Fruit fly (Drosophila melanogaster) whole organism, embryonic: ENCODE results near the gene CG2681.

ENCODE experiments used
- Abd-B ChIP-seq: fragments of 200-800 bp; sonication (Bioruptor generic); optimal IDR thresholded peaks from 2 replicates; lab custom pipeline; 2018; ENCODE audit warnings: missing biosample characterization, mild to moderate bottlenecking, missing genetic modification characterization, moderate library complexity
- B-H1 ChIP-seq: fragments of 200-800 bp; sonication (Bioruptor generic); IDR thresholded peaks from 3 replicates; pipeline ENCODE4 v1.3.6; 2022; ENCODE audit warnings: missing biosample characterization, missing genetic modification characterization
- Bgb ChIP-seq: fragments of 200-800 bp; sonication (Bioruptor generic); IDR thresholded peaks from 2 replicates; pipeline ENCODE4 v1.3.6; 2022; ENCODE audit warnings: missing biosample characterization, missing genetic modification characterization; ENCODE audit not compliant: partially characterized antibody
- Blimp-1 ChIP-seq: fragments of 200-800 bp; sonication (Bioruptor generic); optimal IDR thresholded peaks from 3 replicates; lab custom pipeline; 2018; ENCODE audit warnings: missing biosample characterization, missing genetic modification characterization, mild to moderate bottlenecking, moderate library complexity, missing genetic modification reagents
- CG12104 ChIP-seq: fragments of 200-800 bp; sonication (Bioruptor generic); optimal IDR thresholded peaks from 3 replicates; lab custom pipeline; 2016; ENCODE audit warnings: missing biosample characterization, missing genetic modification characterization
- CG12155 ChIP-seq: fragments of 200-800 bp; sonication (Bioruptor generic); optimal IDR thresholded peaks from 3 replicates; lab custom pipeline; 2016; ENCODE audit warnings: missing biosample characterization, missing genetic modification characterization
- CG13287 ChIP-seq: fragments of 200-800 bp; sonication (Bioruptor generic); IDR thresholded peaks from 2 replicates; pipeline ENCODE4 v1.3.6; 2022; ENCODE audit warnings: missing biosample characterization, missing genetic modification characterization; ENCODE audit not compliant: partially characterized antibody
- CG14710 ChIP-seq: fragments of 200-800 bp; sonication (Bioruptor generic); optimal IDR thresholded peaks from 3 replicates; lab custom pipeline; 2019; ENCODE audit warnings: missing biosample characterization, mild to moderate bottlenecking, missing genetic modification characterization, moderate library complexity
- CG14860 ChIP-seq: fragments of 200-800 bp; sonication (Bioruptor generic); IDR thresholded peaks from 3 replicates; pipeline ENCODE4 v1.3.6; 2022; ENCODE audit warnings: missing biosample characterization, missing genetic modification characterization; ENCODE audit not compliant: partially characterized antibody
- CG16815 ChIP-seq: fragments of 200-800 bp; sonication (Bioruptor generic); optimal IDR thresholded peaks from 3 replicates; lab custom pipeline; 2017; ENCODE audit warnings: missing biosample characterization, mild to moderate bottlenecking, missing genetic modification characterization
- CG2129 ChIP-seq: fragments of 200-800 bp; sonication (Bioruptor generic); IDR thresholded peaks from 2 replicates; pipeline ENCODE4 v1.3.6; 2022; ENCODE audit warnings: missing biosample characterization, missing genetic modification characterization; ENCODE audit not compliant: partially characterized antibody
- CG34224 ChIP-seq: fragments of 200-800 bp; sonication (Bioruptor generic); IDR thresholded peaks from 3 replicates; pipeline ENCODE4 v1.3.6; 2022; ENCODE audit warnings: missing biosample characterization, missing genetic modification characterization; ENCODE audit not compliant: partially characterized antibody
- CG3726 ChIP-seq: fragments of 200-800 bp; sonication (Bioruptor generic); IDR thresholded peaks from 3 replicates; pipeline ENCODE4, ENCODE4 v1.3.6; 2022; ENCODE audit warnings: missing biosample characterization, missing genetic modification characterization
- CG4617 ChIP-seq: fragments of 200-800 bp; sonication (Bioruptor generic); optimal IDR thresholded peaks from 3 replicates; lab custom pipeline; 2016; ENCODE audit warnings: missing biosample characterization, missing genetic modification characterization, borderline replicate concordance
- CG5245 ChIP-seq: fragments of 200-800 bp; sonication (Bioruptor generic); optimal IDR thresholded peaks from 3 replicates; lab custom pipeline; 2016; ENCODE audit warnings: missing biosample characterization, missing genetic modification characterization
- CG6791 ChIP-seq: fragments of 200-800 bp; sonication (Bioruptor generic); IDR thresholded peaks from 3 replicates; pipeline ENCODE4 v1.3.6; 2022; ENCODE audit warnings: missing biosample characterization, missing genetic modification characterization; ENCODE audit not compliant: partially characterized antibody
- CG7963 ChIP-seq: fragments of 200-800 bp; sonication (Bioruptor generic); IDR thresholded peaks from 3 replicates; pipeline ENCODE4 v1.3.6; 2022; ENCODE audit warnings: missing biosample characterization, missing genetic modification characterization; ENCODE audit not compliant: partially characterized antibody
- Dll ChIP-seq: fragments of 200-800 bp; sonication (Bioruptor generic); IDR thresholded peaks from 4 replicates; pipeline ENCODE4 v1.3.6; 2022; ENCODE audit warnings: missing biosample characterization, missing genetic modification characterization; ENCODE audit not compliant: partially characterized antibody
- Doc3 ChIP-seq: fragments of 200-800 bp; sonication (Bioruptor generic); IDR thresholded peaks from 3 replicates; pipeline ENCODE4 v1.3.6; 2022; ENCODE audit warnings: missing biosample characterization, missing genetic modification characterization; ENCODE audit not compliant: partially characterized antibody
- Dp ChIP-seq: fragments of 200-800 bp; sonication (Bioruptor generic); optimal IDR thresholded peaks from 2 replicates; lab custom pipeline; 2018; ENCODE audit warnings: missing biosample characterization, mild to moderate bottlenecking, missing genetic modification characterization, moderate library complexity
- Dref ChIP-seq: fragments of 200-800 bp; sonication (Bioruptor generic); IDR thresholded peaks from 2 replicates; pipeline ENCODE4 v1.3.6; 2022; ENCODE audit warnings: missing biosample characterization, missing genetic modification characterization
- Ets97D ChIP-seq: fragments of 200-800 bp; sonication (Bioruptor generic); optimal IDR thresholded peaks from 3 replicates; lab custom pipeline; 2016; ENCODE audit warnings: missing biosample characterization, missing genetic modification characterization
- HLH4C ChIP-seq: fragments of 200-800 bp; sonication (Bioruptor generic); IDR thresholded peaks from 3 replicates; pipeline ENCODE4 v1.3.6; 2022; ENCODE audit warnings: missing biosample characterization, missing genetic modification characterization; ENCODE audit not compliant: partially characterized antibody
- Hand ChIP-seq: fragments of 200-800 bp; sonication (Bioruptor generic); optimal IDR thresholded peaks from 2 replicates; lab custom pipeline; 2017; ENCODE audit warnings: mild to moderate bottlenecking, missing biosample characterization, missing genetic modification reagents, missing genetic modification characterization
- Lhr ChIP-seq: fragments of 200-800 bp; sonication (Bioruptor generic); optimal IDR thresholded peaks from 3 replicates; lab custom pipeline; 2017; ENCODE audit warnings: mild to moderate bottlenecking, missing biosample characterization, missing genetic modification reagents, missing genetic modification characterization
- MBD-R2 ChIP-seq: fragments of 200-800 bp; sonication (Bioruptor generic); IDR thresholded peaks from 2 replicates; pipeline ENCODE4 v1.3.6; 2022; ENCODE audit warnings: missing biosample characterization, missing genetic modification characterization
- Myb ChIP-seq: fragments of 200-800 bp; sonication (Bioruptor generic); optimal IDR thresholded peaks from 2 replicates; lab custom pipeline; 2016; ENCODE audit warnings: missing biosample characterization, missing genetic modification characterization
- NFAT ChIP-seq: fragments of 200-800 bp; sonication (Bioruptor generic); IDR thresholded peaks from 2 replicates; pipeline ENCODE4 v1.3.6; 2022; ENCODE audit warnings: missing biosample characterization, missing genetic modification characterization
- Optix ChIP-seq: fragments of 200-800 bp; sonication (Bioruptor generic); IDR thresholded peaks from 3 replicates; pipeline ENCODE4 v1.3.6; 2022; ENCODE audit warnings: missing biosample characterization, missing genetic modification characterization
- ase ChIP-seq: fragments of 200-800 bp; sonication (Bioruptor generic); IDR thresholded peaks from 3 replicates; pipeline ENCODE4 v1.3.6; 2022; ENCODE audit warnings: missing biosample characterization, missing genetic modification characterization
- ato ChIP-seq: fragments of 200-800 bp; sonication (Bioruptor generic); IDR thresholded peaks from 2 replicates; pipeline ENCODE4 v1.3.6; 2022; ENCODE audit warnings: missing biosample characterization, missing genetic modification characterization; ENCODE audit not compliant: partially characterized antibody
- cad ChIP-seq: fragments of >200 bp; optimal IDR thresholded peaks from 2 replicates; lab custom pipeline; 2017; ENCODE audit warnings: missing biosample characterization, missing genetic modification characterization
- chinmo ChIP-seq: fragments of 200-800 bp; sonication (Bioruptor generic); IDR thresholded peaks from 4 replicates; pipeline ENCODE4 v1.3.6; 2022; ENCODE audit warnings: missing biosample characterization, missing genetic modification characterization; ENCODE audit not compliant: partially characterized antibody
- crp ChIP-seq, 2 experiments: fragments of 200-800 bp; sonication (Bioruptor generic); optimal IDR thresholded peaks; 2 replicates in 1 of 2; 3 replicates in 1 of 2; lab custom pipeline; 2017; ENCODE audit warnings: missing biosample characterization in 2 of 2, missing genetic modification characterization in 2 of 2, mild to moderate bottlenecking in 1 of 2, moderate library complexity in 1 of 2
- fd102C ChIP-seq: fragments of 200-800 bp; sonication (Bioruptor generic); optimal IDR thresholded peaks from 2 replicates; lab custom pipeline; 2018; ENCODE audit warnings: missing biosample characterization, mild to moderate bottlenecking, missing genetic modification characterization, moderate library complexity
- gfzf ChIP-seq: fragments of 200-800 bp; sonication (Bioruptor generic); optimal IDR thresholded peaks from 2 replicates; lab custom pipeline; 2016; ENCODE audit warnings: missing biosample characterization, mild to moderate bottlenecking, missing genetic modification characterization, moderate library complexity
- hb ChIP-seq: fragments of 200-800 bp; sonication (Bioruptor generic); IDR thresholded peaks from 3 replicates; pipeline ENCODE4 v1.3.6; 2022; ENCODE audit warnings: missing biosample characterization, missing genetic modification characterization; ENCODE audit not compliant: partially characterized antibody
- knrl ChIP-seq: fragments of 200-800 bp; sonication (Bioruptor generic); IDR thresholded peaks from 3 replicates; pipeline ENCODE4 v1.3.6; 2022; ENCODE audit warnings: missing biosample characterization, missing genetic modification characterization; ENCODE audit not compliant: partially characterized antibody
- nerfin-2 ChIP-seq: fragments of 200-800 bp; sonication (Bioruptor generic); IDR thresholded peaks from 2 replicates; pipeline ENCODE4 v1.3.6; 2022; ENCODE audit warnings: missing biosample characterization, missing genetic modification characterization; ENCODE audit not compliant: partially characterized antibody
- onecut ChIP-seq: fragments of 200-800 bp; sonication (Bioruptor generic); IDR thresholded peaks from 2 replicates; pipeline ENCODE4 v1.3.6; 2022; ENCODE audit warnings: missing biosample characterization, missing genetic modification characterization
- org-1 ChIP-seq: fragments of 200-800 bp; sonication (Bioruptor generic); optimal IDR thresholded peaks from 2 replicates; lab custom pipeline; 2017; ENCODE audit warnings: missing biosample characterization, missing genetic modification characterization
- prd ChIP-seq, 3 experiments: fragments of >200 bp in 2 of 3; fragments of 200-800 bp in 1 of 3; sonication (Bioruptor generic) in 1 of 3; optimal IDR thresholded peaks in 2 of 3; IDR thresholded peaks in 1 of 3; 2 replicates in 2 of 3; 3 replicates in 1 of 3; pipeline versions ENCODE4 v1.3.6 to Lab custom; 2017 to 2022; ENCODE audit warnings: missing biosample characterization in 1 of 3, missing genetic modification characterization in 1 of 3
- repo ChIP-seq: fragments of 200-800 bp; sonication (Bioruptor generic); optimal IDR thresholded peaks from 2 replicates; lab custom pipeline; 2016; ENCODE audit warnings: missing biosample characterization, missing genetic modification characterization
- tna ChIP-seq: fragments of 200-800 bp; sonication (Bioruptor generic); IDR thresholded peaks from 2 replicates; pipeline ENCODE4 v1.3.6; 2022; ENCODE audit warnings: missing biosample characterization, missing genetic modification characterization; ENCODE audit not compliant: partially characterized antibody
- unc-4 ChIP-seq: fragments of 200-800 bp; sonication (Bioruptor generic); IDR thresholded peaks from 2 replicates; pipeline ENCODE4 v1.3.6; 2022; ENCODE audit warnings: missing biosample characterization, missing genetic modification characterization; ENCODE audit not compliant: partially characterized antibody
- vnd ChIP-seq: fragments of 200-800 bp; sonication (Bioruptor generic); IDR thresholded peaks from 3 replicates; pipeline ENCODE4 v1.3.6; 2022; ENCODE audit warnings: missing biosample characterization, missing genetic modification characterization; ENCODE audit not compliant: partially characterized antibody
- zen2 ChIP-seq: fragments of 200-800 bp; sonication (Bioruptor generic); IDR thresholded peaks from 3 replicates; pipeline ENCODE4 v1.3.6; 2022; ENCODE audit warnings: missing biosample characterization, missing genetic modification characterization; ENCODE audit not compliant: partially characterized antibody

CG2681 gene

DNA sequence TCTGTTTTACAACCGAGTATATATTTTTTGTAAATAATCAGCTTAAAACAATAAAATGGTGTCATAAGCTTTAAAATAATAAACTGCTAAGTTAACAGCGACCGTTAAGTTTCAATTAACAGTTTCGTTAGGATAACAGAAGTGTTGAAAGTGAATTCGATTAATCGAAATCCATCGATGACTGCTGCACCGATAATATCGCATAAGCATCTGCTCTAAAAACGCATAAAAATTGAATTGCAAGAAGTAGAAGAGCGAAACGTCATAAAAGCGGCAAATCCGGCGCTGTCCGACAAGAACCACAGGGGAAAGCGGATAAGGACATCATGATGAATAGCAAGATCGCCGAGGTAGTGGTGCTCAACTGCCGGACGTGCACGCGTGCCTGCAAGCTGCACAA is 19.0 kb downstream of the CG2681 start, which contains the start of gene dwg (continued):
- TF ChIP-seq CG13287 (GFP tag; lab: Robert Waterston, UW), result peak; percentile 88
- no peak for TF ChIP-seq NFAT (GFP tag; lab: Robert Waterston, UW)
- TF ChIP-seq gfzf (GFP tag; lab: Kevin White, UChicago), result peak; percentile 28
- TF ChIP-seq CG6791 (GFP tag; lab: Robert Waterston, UW), result peak; percentile 87
- peak; percentile 61 for TF ChIP-seq nerfin-2 (GFP tag; lab: Robert Waterston, UW)
- no peak for TF ChIP-seq CG12104 (GFP tag; lab: Kevin White, UChicago)
- TF ChIP-seq Lhr, result no peak
- TF ChIP-seq CG16815, result no peak
- TF ChIP-seq ase, result no peak
- TF ChIP-seq Hand (GFP tag; lab: Kevin White, UChicago), result no peak
- peak; percentile 68 for TF ChIP-seq ato (GFP tag; lab: Robert Waterston, UW)
- TF ChIP-seq cad (GFP tag; lab: Kevin White, UChicago), result no peak
- no peak for TF ChIP-seq onecut (GFP tag; lab: Robert Waterston, UW)
- TF ChIP-seq hb, result peak; percentile 69
- TF ChIP-seq crp (GFP tag; optimal IDR thresholded peaks at IDR 0.05; lab: Kevin White, UChicago), result peak in 1 of 2 experiments; percentile 32
- TF ChIP-seq Dll (GFP tag; lab: Robert Waterston, UW), result peak; percentile 83
- peak; percentile 56 for TF ChIP-seq CG4617 (GFP tag; lab: Kevin White, UChicago)
- TF ChIP-seq CG5245, result no peak
- TF ChIP-seq Optix (GFP tag; lab: Robert Waterston, UW), result no peak
- peak; percentile 68; the same call in 2 of the 3 replicates for TF ChIP-seq CG14860
- peak; percentile 42 for TF ChIP-seq Dp
- TF ChIP-seq Bgb (GFP tag; lab: Robert Waterston, UW), result peak; percentile 88
- TF ChIP-seq knrl (GFP tag; lab: Robert Waterston, UW), result peak; percentile 75; the same call in 2 of the 3 replicates
- peak; percentile 38 for TF ChIP-seq Abd-B (GFP tag; lab: Kevin White, UChicago)
- TF ChIP-seq fd102C (GFP tag; lab: Kevin White, UChicago), result no peak
- peak; percentile 75 for TF ChIP-seq vnd
- peak; percentile 82 for TF ChIP-seq CG7963 (GFP tag; lab: Robert Waterston, UW)
- TF ChIP-seq Doc3, result peak; percentile 79
- no peak for TF ChIP-seq B-H1 (GFP tag; lab: Robert Waterston, UW)
- TF ChIP-seq CG34224 (GFP tag; lab: Robert Waterston, UW), result peak; percentile 82
- TF ChIP-seq CG2129 (GFP tag; lab: Robert Waterston, UW), result peak; percentile 78
- TF ChIP-seq Blimp-1 (GFP tag; lab: Kevin White, UChicago), result peak; percentile 75
- TF ChIP-seq zen2 (GFP tag; lab: Robert Waterston, UW), result peak; percentile 87
- no peak for TF ChIP-seq Ets97D (GFP tag; lab: Kevin White, UChicago)
- TF ChIP-seq CG14710 (tag; lab: Kevin White, UChicago), result no peak
- no peak for TF ChIP-seq prd (optimal IDR thresholded peaks at IDR 0.05; lab: Kevin White, UChicago)
- TF ChIP-seq prd (GFP tag; IDR thresholded peaks at IDR 0.05; lab: Robert Waterston, UW), result no peak
- TF ChIP-seq chinmo, result peak; percentile 95; the same call in 3 of the 4 replicates
- TF ChIP-seq org-1 (GFP tag; lab: Kevin White, UChicago), result no peak
- peak; percentile 87 for TF ChIP-seq unc-4 (GFP tag; lab: Robert Waterston, UW)
- TF ChIP-seq CG12155 (GFP tag; lab: Kevin White, UChicago), result no peak
- TF ChIP-seq tna (GFP tag; lab: Robert Waterston, UW), result peak; percentile 62
- TF ChIP-seq repo (GFP tag; lab: Kevin White, UChicago), result no peak
- TF ChIP-seq MBD-R2, result peak; percentile 75
- no peak for TF ChIP-seq CG3726 (GFP tag; lab: Robert Waterston, UW)
- peak; percentile 77 for TF ChIP-seq Myb (GFP tag; lab: Kevin White, UChicago)
- TF ChIP-seq Dref (GFP tag; lab: Robert Waterston, UW), result peak; percentile 76
- TF ChIP-seq HLH4C (GFP tag; lab: Robert Waterston, UW), result peak; percentile 82
